Fruit fly (Drosophila melanogaster) whole organism: ENCODE measurements around the gene kek6.
A peak's percentile ranks its signal among the peaks of the same experiment; 100 is the strongest.

Experiments
- CG8478 ChIP-seq: fragments of >200 bp; optimal IDR thresholded peaks from 2 replicates; lab custom pipeline; 2018; ENCODE audit warnings: inconsistent platforms
- Dll ChIP-seq: fragments of >200 bp; optimal IDR thresholded peaks from 2 replicates; lab custom pipeline; 2017
- EcR ChIP-seq, 2 experiments: fragments of >200 bp; optimal IDR thresholded peaks; 2 replicates each; lab custom pipeline; 2017; ENCODE audit warnings: missing biosample characterization in 2 of 2, missing genetic modification characterization in 2 of 2, missing genetic modification reagents in 2 of 2
- pan ChIP-seq: fragments of >200 bp; optimal IDR thresholded peaks from 2 replicates; lab custom pipeline; 2017
- psq ChIP-seq: fragments of >200 bp; optimal IDR thresholded peaks from 2 replicates; lab custom pipeline; 2017
- usp ChIP-seq: fragments of >200 bp; optimal IDR thresholded peaks from 2 replicates; lab custom pipeline; 2017; ENCODE audit warnings: missing biosample characterization, missing genetic modification characterization, mixed read lengths

DNA sequence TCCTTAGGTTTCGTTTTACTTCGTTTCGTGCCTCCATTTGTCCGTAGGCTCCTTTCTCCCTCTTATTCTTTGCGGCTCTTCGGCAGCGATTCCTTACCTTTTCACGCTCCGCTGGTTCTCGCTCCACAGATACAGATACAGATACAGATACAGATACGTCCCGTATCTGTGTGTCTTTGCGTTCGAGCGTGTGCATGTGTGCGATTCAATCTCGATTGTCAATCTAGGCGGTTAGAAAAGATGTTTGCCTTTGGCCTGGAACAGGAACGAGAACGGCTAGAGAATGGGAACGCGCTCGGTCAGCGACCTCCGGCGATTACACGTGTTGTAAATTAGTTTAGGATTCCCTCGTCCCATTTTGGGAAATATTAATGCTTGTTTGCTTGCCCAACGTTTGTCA lies 68.5 kb downstream of the kek6 start:
- TF ChIP-seq pan (lab: Kevin White, UChicago) = no peak
- TF ChIP-seq psq (lab: Kevin White, UChicago) = no peak
- TF ChIP-seq CG8478 (lab: Kevin White, UChicago) = no peak
- no peak for TF ChIP-seq usp
- peak in 1 of 2 experiments; percentile 76 for TF ChIP-seq EcR (GFP tag; optimal IDR thresholded peaks at IDR 0.05; lab: Kevin White, UChicago)
- TF ChIP-seq Dll (lab: Kevin White, UChicago) = no peak
